Worm (Caenorhabditis elegans) whole organism, L2 larva: ENCODE data around the gene CD4.8.

Source experiments
- aly-2 ChIP-seq: fragments of 150-350 bp; optimal IDR thresholded peaks from 2 replicates; lab custom pipeline; 2014; ENCODE audit warnings: missing biosample characterization, missing genetic modification characterization
- egl-27 ChIP-seq: sonication (generic microtip); optimal IDR thresholded peaks from 3 replicates; lab custom pipeline; 2017; ENCODE audit warnings: missing biosample characterization, missing genetic modification reagents, missing genetic modification characterization
- gmeb-1 ChIP-seq: fragments of 150-350 bp; optimal IDR thresholded peaks from 2 replicates; lab custom pipeline; 2014; ENCODE audit warnings: missing biosample characterization, missing genetic modification characterization
- lin-39 ChIP-seq: fragments of 150-350 bp; optimal IDR thresholded peaks from 2 replicates; lab custom pipeline; 2014; ENCODE audit warnings: missing biosample characterization, missing genetic modification reagents, missing genetic modification characterization
- mdl-1 ChIP-seq, 2 experiments: fragments of 150-350 bp in 1 of 2; sonication (generic microtip) in 1 of 2; optimal IDR thresholded peaks; 2 replicates each; lab custom pipeline; 2017; ENCODE audit warnings: missing biosample characterization in 2 of 2, missing genetic modification characterization in 2 of 2
- nhr-11 ChIP-seq: fragments of 150-350 bp; optimal IDR thresholded peaks from 2 replicates; lab custom pipeline; 2014; ENCODE audit warnings: missing biosample characterization, missing genetic modification characterization
- nhr-129 ChIP-seq: fragments of 150-350 bp; optimal IDR thresholded peaks from 2 replicates; lab custom pipeline; 2014; ENCODE audit warnings: missing biosample characterization, missing genetic modification characterization
- nhr-237 ChIP-seq: fragments of 150-350 bp; optimal IDR thresholded peaks from 2 replicates; lab custom pipeline; 2014; ENCODE audit warnings: missing biosample characterization, missing genetic modification characterization
- nhr-25 ChIP-seq: fragments of 150-350 bp; sonication (generic microtip); optimal IDR thresholded peaks from 3 replicates; lab custom pipeline; 2014; ENCODE audit warnings: missing biosample characterization, missing genetic modification characterization
- ztf-11 ChIP-seq: sonication (generic microtip); optimal IDR thresholded peaks from 2 replicates; lab custom pipeline; 2017; ENCODE audit warnings: missing biosample characterization, missing genetic modification characterization
- ztf-4 ChIP-seq: fragments of 150-350 bp; optimal IDR thresholded peaks from 2 replicates; lab custom pipeline; 2014; ENCODE audit warnings: missing biosample characterization, missing genetic modification characterization

DNA sequence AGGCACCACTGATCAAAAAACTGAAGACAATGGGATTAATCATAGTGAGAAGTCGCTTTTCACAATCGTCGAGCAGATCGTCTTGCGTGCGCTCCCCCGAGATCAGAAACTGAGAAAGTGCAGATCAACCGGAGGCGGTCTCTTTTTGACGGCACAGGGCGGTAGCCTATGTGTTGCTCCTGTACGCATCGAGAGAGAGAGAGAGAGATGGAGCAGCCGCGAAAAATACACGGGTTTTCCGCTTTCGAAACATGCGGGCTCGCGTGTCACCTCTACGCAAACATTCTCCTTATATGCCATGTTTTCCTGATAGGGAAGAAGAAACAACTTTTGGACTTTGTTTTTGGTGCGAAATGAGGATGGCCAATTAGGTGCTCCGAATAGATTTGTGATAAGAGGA, 11.9 kb upstream of the CD4.8 start, which contains the start of gene lrpc-1:
- no peak for TF ChIP-seq nhr-11
- TF ChIP-seq egl-27 (tag; lab: Kevin White, UChicago) = no peak
- TF ChIP-seq mdl-1 (tag; optimal IDR thresholded peaks at IDR 0.05; lab: Kevin White, UChicago) = no peak
- TF ChIP-seq nhr-237 (tag; lab: Kevin White, UChicago) = no peak
- no peak for TF ChIP-seq aly-2 (tag; lab: Kevin White, UChicago)
- TF ChIP-seq lin-39 = no peak
- TF ChIP-seq ztf-4 (tag; lab: Kevin White, UChicago) = no peak
- no peak for TF ChIP-seq gmeb-1 (tag; lab: Kevin White, UChicago)
- no peak for TF ChIP-seq nhr-129 (tag; lab: Kevin White, UChicago)
- TF ChIP-seq nhr-25 (tag; lab: Kevin White, UChicago) = no peak
- TF ChIP-seq ztf-11 = no peak
